Worm (Caenorhabditis elegans): ENCODE measurements around the gene npax-4.
A peak's percentile ranks its signal among the peaks of the same experiment; 100 is the strongest.

Gene npax-4

ce11 chrIV:8918790-8919189, 39.1 kb upstream of the npax-4 start, which contains the start of gene rap-1:
TSS of gene rap-1 (minus strand) at chrIV:8918890.
- TF ChIP-seq pag-3 (tag; optimal IDR thresholded peaks at IDR 0.05; ENCODE audit: borderline replicate concordance, insufficient read depth) (no peak), efl-1 (optimal IDR thresholded peaks at IDR 0.05) (no peak), efl-1 (GFP tag; optimal IDR thresholded peaks at IDR 0.05 in 1 of 2) (peak in 1 of 2 experiments; percentile 74)

ce11 chrIV:8916010-8916409, 36.3 kb upstream of the npax-4 start, which contains the start of gene C27B7.9:
TSS of gene C27B7.9 (minus strand) at chrIV:8916110.
- TF ChIP-seq xbp-1 (tag; optimal IDR thresholded peaks at IDR 0.05) (no peak), zag-1 (tag; optimal IDR thresholded peaks at IDR 0.05) (no peak), dsc-1 (tag; optimal IDR thresholded peaks at IDR 0.05) (no peak), nhr-90 (tag; optimal IDR thresholded peaks at IDR 0.05; ENCODE audit: poor library complexity) (no peak), mab-9 (GFP tag; IDR thresholded peaks at IDR 0.05) (no peak), pqm-1 (tag; optimal IDR thresholded peaks at IDR 0.05) (no peak), swsn-7 (tag; optimal IDR thresholded peaks at IDR 0.05) (no peak), tbx-2 (tag; optimal IDR thresholded peaks at IDR 0.05) (no peak), nhr-12 (tag; optimal IDR thresholded peaks at IDR 0.05) (no peak), hlh-4 (tag; optimal IDR thresholded peaks at IDR 0.05) (no peak), lin-13 (GFP tag; optimal IDR thresholded peaks at IDR 0.05) (no peak), skn-1 (tag; optimal IDR thresholded peaks at IDR 0.05) (no peak), tlp-1 (tag; optimal IDR thresholded peaks at IDR 0.05) (no peak), dpl-1 (GFP tag; optimal IDR thresholded peaks at IDR 0.05) (no peak), fkh-10 (GFP tag; optimal IDR thresholded peaks at IDR 0.05) (no peak), blmp-1 (tag; optimal IDR thresholded peaks at IDR 0.05) (no peak), efl-3 (GFP tag; optimal IDR thresholded peaks at IDR 0.05) (no peak)

- TF ChIP-seq sptf-1 (tag; optimal IDR thresholded peaks at IDR 0.05), result no peak
- TF ChIP-seq blmp-1 (tag; optimal IDR thresholded peaks at IDR 0.05), result peak; percentile 15
- TF ChIP-seq nhr-20 (tag; optimal IDR thresholded peaks at IDR 0.05), result peak; percentile 14
- TF ChIP-seq elt-3 (tag; optimal IDR thresholded peaks at IDR 0.05), result peak in 1 of 6 experiments; percentile 13
- peak in 1 of 2 experiments; percentile 24 for TF ChIP-seq lin-35 (GFP tag; optimal IDR thresholded peaks at IDR 0.05)
- peak; percentile 42 for TF ChIP-seq nhr-85 (tag)
Measured at ce11 chrIV:8914187-8914586, 34.5 kb upstream of the npax-4 start.

- TF ChIP-seq nhr-85 (tag), result no peak
- TF ChIP-seq jun-1 (tag; optimal IDR thresholded peaks at IDR 0.05), result no peak
- TF ChIP-seq ceh-82 (tag; optimal IDR thresholded peaks at IDR 0.05), result no peak
- no peak for TF ChIP-seq ceh-63 (GFP tag; optimal IDR thresholded peaks at IDR 0.05)
- TF ChIP-seq tbx-2 (tag; optimal IDR thresholded peaks at IDR 0.05), result no peak
- no peak for TF ChIP-seq aly-2 (tag; optimal IDR thresholded peaks at IDR 0.05)
- TF ChIP-seq nhr-28 (tag; optimal IDR thresholded peaks at IDR 0.05), result no peak
- TF ChIP-seq egl-13 (tag; optimal IDR thresholded peaks at IDR 0.05), result no peak
- no peak for TF ChIP-seq nhr-19 (GFP tag; conservative IDR thresholded peaks at IDR 0.05)
- TF ChIP-seq nhr-47 (tag; optimal IDR thresholded peaks at IDR 0.05), result no peak
- no peak for TF ChIP-seq pag-3 (tag; optimal IDR thresholded peaks at IDR 0.05; ENCODE audit: borderline replicate concordance, insufficient read depth)
- TF ChIP-seq lin-35 (GFP tag; optimal IDR thresholded peaks at IDR 0.05), result no peak
- TF ChIP-seq tlp-1 (tag; optimal IDR thresholded peaks at IDR 0.05), result no peak
- no peak for TF ChIP-seq ets-5 (GFP tag; IDR thresholded peaks at IDR 0.05)
Measured at ce11 chrIV:8906743-8907142, 27.0 kb upstream of the npax-4 start, which contains the start of gene C27B7.7. TSS of gene C27B7.7 (plus strand) at chrIV:8907043.

- no peak for TF ChIP-seq efl-1 (optimal IDR thresholded peaks at IDR 0.05)
- peak in 1 of 2 experiments; percentile 83 for TF ChIP-seq efl-1 (GFP tag; optimal IDR thresholded peaks at IDR 0.05 in 1 of 2)
- TF ChIP-seq rnt-1 (tag; optimal IDR thresholded peaks at IDR 0.05), result peak; percentile 40
- TF ChIP-seq unc-130 (tag; optimal IDR thresholded peaks at IDR 0.05), result peak; percentile 14
- peak; percentile 62 for TF ChIP-seq nhr-71 (tag; optimal IDR thresholded peaks at IDR 0.05)
- no peak for TF ChIP-seq nhr-237 (tag; optimal IDR thresholded peaks at IDR 0.05)
- TF ChIP-seq egl-27 (tag; optimal IDR thresholded peaks at IDR 0.05), result no peak
- TF ChIP-seq lin-15B (tag; optimal IDR thresholded peaks at IDR 0.05), result no peak
- TF ChIP-seq snu-23 (GFP tag; optimal IDR thresholded peaks at IDR 0.05), result peak; percentile 24
- no peak for TF ChIP-seq ama-1 (optimal IDR thresholded peaks at IDR 0.05)
- TF ChIP-seq elt-3 (tag; optimal IDR thresholded peaks at IDR 0.05), result no peak
- no peak for TF ChIP-seq alr-1 (tag; optimal IDR thresholded peaks at IDR 0.05; ENCODE audit: borderline replicate concordance)
- TF ChIP-seq nhr-19 (GFP tag; conservative IDR thresholded peaks at IDR 0.05), result no peak
- TF ChIP-seq nhr-12 (tag; optimal IDR thresholded peaks at IDR 0.05), result no peak
- TF ChIP-seq C16A3.4 (tag; optimal IDR thresholded peaks at IDR 0.05), result no peak
- TF ChIP-seq ceh-8 (GFP tag; optimal IDR thresholded peaks at IDR 0.05), result no peak
- TF ChIP-seq nhr-20 (tag; optimal IDR thresholded peaks at IDR 0.05), result no peak
Measured at ce11 chrIV:8906164-8906563, 26.5 kb upstream of the npax-4 start, which contains the start of gene C27B7.6. TSS of gene C27B7.6 (minus strand) at chrIV:8906345.

All from whole organism, L1 larva.